Worm (Caenorhabditis elegans) whole organism, L1 larva: ENCODE results near the gene nck-1.
A peak's percentile ranks its signal among the peaks of the same experiment; 100 is the strongest.

Experiments
- C04F5.9 ChIP-seq: sonication (generic microtip); optimal IDR thresholded peaks from 2 replicates; lab custom pipeline; 2016; ENCODE audit warnings: missing genetic modification characterization, missing compliant biosample characterization
- aha-1 ChIP-seq: fragments of 150-350 bp; optimal IDR thresholded peaks from 2 replicates; lab custom pipeline; 2014; ENCODE audit warnings: missing biosample characterization, missing genetic modification characterization
- alr-1 ChIP-seq: fragments of 200-800 bp; sonication (Bioruptor generic); optimal IDR thresholded peaks from 2 replicates; lab custom pipeline; 2018; ENCODE audit warnings: borderline replicate concordance, mild to moderate bottlenecking, missing genetic modification characterization, missing compliant biosample characterization
- ama-1 ChIP-seq: fragments of 150-350 bp; optimal IDR thresholded peaks from 2 replicates; lab custom pipeline; 2014
- blmp-1 ChIP-seq: fragments of 150-350 bp; optimal IDR thresholded peaks from 2 replicates; lab custom pipeline; 2014; ENCODE audit warnings: missing biosample characterization, missing genetic modification characterization
- ceh-63 ChIP-seq: fragments of 200-800 bp; sonication (Bioruptor generic); optimal IDR thresholded peaks from 2 replicates; lab custom pipeline; 2018; ENCODE audit warnings: mild to moderate bottlenecking, missing genetic modification characterization, missing compliant biosample characterization
- ceh-82 ChIP-seq, 3 experiments: fragments of 150-350 bp in 1 of 3; sonication (generic microtip) in 2 of 3; optimal IDR thresholded peaks; 2 replicates each; lab custom pipeline; 2014 to 2017; ENCODE audit warnings: missing biosample characterization in 3 of 3, missing genetic modification characterization in 3 of 3
- dsc-1 ChIP-seq: sonication (generic microtip); optimal IDR thresholded peaks from 2 replicates; lab custom pipeline; 2016; ENCODE audit warnings: mild to moderate bottlenecking, missing genetic modification characterization, missing compliant biosample characterization
- efl-1 ChIP-seq, 4 experiments: fragments of 150-350 bp; optimal IDR thresholded peaks in 3 of 4; peaks in 1 of 4; 1 replicate in 1 of 4; 2 replicates in 3 of 4; lab custom pipeline; 2014; ENCODE audit warnings: missing biosample characterization in 2 of 4, missing genetic modification characterization in 2 of 4, missing genetic modification reagents in 2 of 4
- egl-27 ChIP-seq, 2 experiments: fragments of 150-350 bp in 1 of 2; sonication (generic microtip); optimal IDR thresholded peaks; 3 replicates each; lab custom pipeline; 2017 to 2018; ENCODE audit warnings: missing biosample characterization in 2 of 2, missing genetic modification characterization in 2 of 2, missing genetic modification reagents in 2 of 2
- elt-2 ChIP-seq: sonication (generic microtip); optimal IDR thresholded peaks from 2 replicates; lab custom pipeline; 2016; ENCODE audit warnings: missing genetic modification characterization, mild to moderate bottlenecking, inconsistent platforms, missing compliant biosample characterization, missing genetic modification reagents
- elt-3 ChIP-seq, 6 experiments: fragments of 150-350 bp in 1 of 6; sonication (generic microtip); optimal IDR thresholded peaks; 2 replicates each; lab custom pipeline; 2017 to 2018; ENCODE audit warnings: missing biosample characterization in 6 of 6, missing genetic modification characterization in 6 of 6, inconsistent platforms in 1 of 6
- ets-5 ChIP-seq: fragments of 200-800 bp; sonication (Bioruptor generic); IDR thresholded peaks from 2 replicates; pipeline ENCODE4 v1.3.6; 2022; ENCODE audit warnings: missing genetic modification characterization, missing compliant biosample characterization
- fkh-4 ChIP-seq: sonication (generic microtip); optimal IDR thresholded peaks from 2 replicates; lab custom pipeline; 2016; ENCODE audit warnings: missing compliant biosample characterization, missing genetic modification characterization, borderline replicate concordance
- fkh-8 ChIP-seq: sonication (generic microtip); optimal IDR thresholded peaks from 2 replicates; lab custom pipeline; 2016; ENCODE audit warnings: mild to moderate bottlenecking, missing genetic modification characterization, missing compliant biosample characterization
- fos-1 ChIP-seq: fragments of 150-350 bp; optimal IDR thresholded peaks from 2 replicates; lab custom pipeline; 2014; ENCODE audit warnings: missing biosample characterization, missing genetic modification characterization
- grh-1 ChIP-seq: fragments of 200-800 bp; sonication (Bioruptor generic); IDR thresholded peaks from 2 replicates; pipeline ENCODE4 v1.3.6; 2022; ENCODE audit warnings: missing genetic modification reagents, missing genetic modification characterization, missing compliant biosample characterization
- hlh-4 ChIP-seq: sonication (generic microtip); optimal IDR thresholded peaks from 2 replicates; lab custom pipeline; 2016; ENCODE audit warnings: mild to moderate bottlenecking, missing genetic modification characterization, missing compliant biosample characterization
- irx-1 ChIP-seq: sonication (generic microtip); optimal IDR thresholded peaks from 2 replicates; lab custom pipeline; 2016; ENCODE audit warnings: missing genetic modification characterization, missing compliant biosample characterization
- isw-1 ChIP-seq: fragments of 200-800 bp; sonication (Bioruptor generic); IDR thresholded peaks from 2 replicates; pipeline ENCODE4 v1.3.6; 2022; ENCODE audit warnings: missing genetic modification characterization, missing compliant biosample characterization
- lin-13 ChIP-seq: fragments of 150-350 bp; optimal IDR thresholded peaks from 2 replicates; lab custom pipeline; 2014; ENCODE audit warnings: missing biosample characterization, missing genetic modification reagents, missing genetic modification characterization
- lin-39 ChIP-seq: fragments of 150-350 bp; optimal IDR thresholded peaks from 2 replicates; lab custom pipeline; 2014; ENCODE audit warnings: missing biosample characterization, missing genetic modification reagents, missing genetic modification characterization
- lir-3 ChIP-seq: sonication (generic microtip); optimal IDR thresholded peaks from 2 replicates; lab custom pipeline; 2016; ENCODE audit warnings: mild to moderate bottlenecking, missing genetic modification characterization, moderate library complexity, missing compliant biosample characterization; ENCODE audit not compliant: poor library complexity
- mab-9 ChIP-seq: fragments of 200-800 bp; sonication (Bioruptor generic); IDR thresholded peaks from 2 replicates; pipeline ENCODE4 v1.3.6; 2022; ENCODE audit warnings: missing genetic modification reagents, missing genetic modification characterization, missing compliant biosample characterization
- mdl-1 ChIP-seq, 2 experiments: fragments of 150-350 bp; optimal IDR thresholded peaks; 2 replicates each; lab custom pipeline; 2014 to 2017; ENCODE audit warnings: missing biosample characterization in 2 of 2, missing genetic modification characterization in 2 of 2, inconsistent platforms in 1 of 2
- nhr-11 ChIP-seq: fragments of 150-350 bp; optimal IDR thresholded peaks from 2 replicates; lab custom pipeline; 2014; ENCODE audit warnings: missing biosample characterization, missing genetic modification characterization
- nhr-19 ChIP-seq: fragments of 200-800 bp; sonication (Bioruptor generic); conservative IDR thresholded peaks from 2 replicates; pipeline ENCODE4 v1.3.6; 2022; ENCODE audit warnings: missing genetic modification characterization, missing compliant biosample characterization
- nhr-20 ChIP-seq: sonication (generic microtip); optimal IDR thresholded peaks from 2 replicates; lab custom pipeline; 2016; ENCODE audit warnings: mild to moderate bottlenecking, missing genetic modification characterization, missing compliant biosample characterization
- nhr-28 ChIP-seq: fragments of 150-350 bp; optimal IDR thresholded peaks from 2 replicates; lab custom pipeline; 2014; ENCODE audit warnings: missing biosample characterization, missing genetic modification characterization
- nhr-47 ChIP-seq: sonication (generic microtip); optimal IDR thresholded peaks from 2 replicates; lab custom pipeline; 2016; ENCODE audit warnings: mild to moderate bottlenecking, missing genetic modification characterization, moderate library complexity, missing compliant biosample characterization
- nhr-76 ChIP-seq: sonication (generic microtip); optimal IDR thresholded peaks from 2 replicates; lab custom pipeline; 2017; ENCODE audit warnings: missing biosample characterization, missing genetic modification characterization
- nhr-77 ChIP-seq: fragments of 150-350 bp; optimal IDR thresholded peaks from 2 replicates; lab custom pipeline; 2014; ENCODE audit warnings: missing biosample characterization, missing genetic modification characterization
- nhr-84 ChIP-seq: sonication (generic microtip); optimal IDR thresholded peaks from 2 replicates; lab custom pipeline; 2017; ENCODE audit warnings: missing biosample characterization, missing genetic modification characterization
- nhr-85 ChIP-seq: sonication (generic microtip); peaks from one replicate; lab custom pipeline; 2016; ENCODE audit warnings: missing genetic modification characterization, inconsistent platforms, missing compliant biosample characterization
- pag-3 ChIP-seq: sonication (generic microtip); optimal IDR thresholded peaks from 2 replicates; lab custom pipeline; 2017; ENCODE audit warnings: missing genetic modification characterization, mild to moderate bottlenecking, missing compliant biosample characterization, antibody characterized with exemption, borderline replicate concordance; ENCODE audit not compliant: insufficient read depth
- pax-3 ChIP-seq: fragments of 200-800 bp; sonication (Bioruptor generic); optimal IDR thresholded peaks from 2 replicates; lab custom pipeline; 2018; ENCODE audit warnings: mild to moderate bottlenecking, missing genetic modification characterization, moderate library complexity, missing compliant biosample characterization
- rnt-1 ChIP-seq: sonication (generic microtip); optimal IDR thresholded peaks from 2 replicates; lab custom pipeline; 2016; ENCODE audit warnings: mild to moderate bottlenecking, missing genetic modification characterization, moderate library complexity, missing compliant biosample characterization
- skn-1 ChIP-seq: fragments of 150-350 bp; optimal IDR thresholded peaks from 2 replicates; lab custom pipeline; 2014; ENCODE audit warnings: missing biosample characterization, missing genetic modification characterization
- snpc-4 ChIP-seq: fragments of 150-350 bp; optimal IDR thresholded peaks from 2 replicates; lab custom pipeline; 2014; ENCODE audit warnings: missing biosample characterization, missing genetic modification characterization
- sox-4 ChIP-seq: sonication (generic microtip); optimal IDR thresholded peaks from 2 replicates; lab custom pipeline; 2016; ENCODE audit warnings: missing genetic modification characterization, missing compliant biosample characterization
- sup-37 ChIP-seq: fragments of 200-800 bp; sonication (Bioruptor generic); optimal IDR thresholded peaks from 2 replicates; lab custom pipeline; 2018; ENCODE audit warnings: mild to moderate bottlenecking, missing genetic modification characterization, missing compliant biosample characterization
- swsn-7 ChIP-seq: sonication (generic microtip); optimal IDR thresholded peaks from 2 replicates; lab custom pipeline; 2016; ENCODE audit warnings: missing genetic modification characterization, missing compliant biosample characterization
- unc-30 ChIP-seq: sonication (generic microtip); optimal IDR thresholded peaks from 2 replicates; lab custom pipeline; 2017; ENCODE audit warnings: missing biosample characterization, missing genetic modification characterization
- unc-62 ChIP-seq: fragments of 150-350 bp; optimal IDR thresholded peaks from 2 replicates; lab custom pipeline; 2014; ENCODE audit warnings: missing biosample characterization, missing genetic modification reagents, missing genetic modification characterization
- unc-86 ChIP-seq: sonication (generic microtip); optimal IDR thresholded peaks from 2 replicates; lab custom pipeline; 2016; ENCODE audit warnings: missing genetic modification characterization, missing compliant biosample characterization
- vab-15 ChIP-seq: sonication (generic microtip); optimal IDR thresholded peaks from 2 replicates; lab custom pipeline; 2017; ENCODE audit warnings: missing genotype, mild to moderate bottlenecking, missing genetic modification characterization, missing compliant biosample characterization
- zag-1 ChIP-seq: fragments of 150-350 bp; optimal IDR thresholded peaks from 2 replicates; lab custom pipeline; 2014; ENCODE audit warnings: missing biosample characterization, missing genetic modification characterization
- zip-4 ChIP-seq: fragments of 200-800 bp; sonication (Bioruptor generic); optimal IDR thresholded peaks from 2 replicates; lab custom pipeline; 2018; ENCODE audit warnings: mild to moderate bottlenecking, missing genetic modification characterization, moderate library complexity, missing compliant biosample characterization
- ztf-11 ChIP-seq, 2 experiments: sonication (generic microtip); optimal IDR thresholded peaks; 2 replicates each; lab custom pipeline; 2016 to 2017; ENCODE audit warnings: missing genetic modification characterization in 2 of 2, missing biosample characterization in 1 of 2, missing compliant biosample characterization in 1 of 2
- ztf-4 ChIP-seq: fragments of 150-350 bp; optimal IDR thresholded peaks from 2 replicates; lab custom pipeline; 2014; ENCODE audit warnings: missing biosample characterization, missing genetic modification characterization

The nck-1 gene

ce11 chrX:4142648-4143259 lies 10.5 kb downstream of the nck-1 start (continued):
- TF ChIP-seq fkh-8 (tag; lab: Kevin White, UChicago) (peak; percentile 60), unc-30 (no peak), blmp-1 (no peak)

ce11 chrX:4142202-4142601 lies 11.0 kb downstream of the nck-1 start:
- peak; percentile 82 for TF ChIP-seq irx-1 (tag; lab: Kevin White, UChicago)
- peak; percentile 6 for TF ChIP-seq nhr-84 (tag; lab: Kevin White, UChicago)
- TF ChIP-seq fos-1 (tag; lab: Kevin White, UChicago): no peak
- no peak for TF ChIP-seq nhr-76
- TF ChIP-seq dsc-1 (tag; lab: Kevin White, UChicago): peak; percentile 9
- peak; percentile 39 for TF ChIP-seq lin-39 (tag; lab: Kevin White, UChicago)
- TF ChIP-seq egl-27 (tag; optimal IDR thresholded peaks at IDR 0.05; lab: Kevin White, UChicago): no peak
- TF ChIP-seq zag-1: peak; percentile 32
- TF ChIP-seq ets-5 (GFP tag; lab: Robert Waterston, UW): no peak
- TF ChIP-seq sox-4 (tag; lab: Kevin White, UChicago): peak; percentile 73
- peak; percentile 47 for TF ChIP-seq isw-1 (GFP tag; lab: Robert Waterston, UW)
- no peak for TF ChIP-seq alr-1 (tag; lab: Kevin White, UChicago)
- peak; percentile 90 for TF ChIP-seq nhr-47
- peak; percentile 100 for TF ChIP-seq aha-1 (tag; lab: Kevin White, UChicago)
- peak; percentile 29 for TF ChIP-seq nhr-11 (tag; lab: Kevin White, UChicago)
- TF ChIP-seq elt-2 (tag; lab: Kevin White, UChicago): peak; percentile 90
- TF ChIP-seq nhr-28 (tag; lab: Kevin White, UChicago): peak; percentile 66
- TF ChIP-seq ztf-4 (tag; lab: Kevin White, UChicago): peak; percentile 91
- peak; percentile 48 for TF ChIP-seq C04F5.9 (tag; lab: Kevin White, UChicago)
- peak in 2 of 3 experiments; percentile 30 to 41 for TF ChIP-seq ceh-82 (tag; optimal IDR thresholded peaks at IDR 0.05; lab: Kevin White, UChicago)
- no peak for TF ChIP-seq vab-15
- TF ChIP-seq elt-3 (tag; optimal IDR thresholded peaks at IDR 0.05; lab: Kevin White, UChicago): peak in 2 of 6 experiments; percentile 72 to 75
- peak; percentile 40 for TF ChIP-seq hlh-4
- TF ChIP-seq grh-1 (GFP tag; lab: Robert Waterston, UW): peak; percentile 76
- peak; percentile 60 for TF ChIP-seq snpc-4 (tag; lab: Kevin White, UChicago)
- peak; percentile 60 for TF ChIP-seq unc-86 (tag; lab: Kevin White, UChicago)
- TF ChIP-seq rnt-1 (tag; lab: Kevin White, UChicago): peak; percentile 92
- TF ChIP-seq skn-1 (tag; lab: Kevin White, UChicago): peak; percentile 75
- peak; percentile 59 for TF ChIP-seq pag-3 (tag; lab: Kevin White, UChicago)
- peak; percentile 47 for TF ChIP-seq nhr-77 (tag; lab: Kevin White, UChicago)
- peak; percentile 83 for TF ChIP-seq swsn-7 (tag; lab: Kevin White, UChicago)
- TF ChIP-seq pax-3 (tag; lab: Kevin White, UChicago): peak; percentile 76
- TF ChIP-seq nhr-20 (tag; lab: Kevin White, UChicago): peak; percentile 99
- TF ChIP-seq sup-37: peak; percentile 77
- peak; percentile 80 for TF ChIP-seq zip-4 (GFP tag; lab: Kevin White, UChicago)
- TF ChIP-seq lir-3 (tag; lab: Kevin White, UChicago): peak; percentile 87
- TF ChIP-seq efl-1 (optimal IDR thresholded peaks at IDR 0.05; lab: Kevin White, UChicago): peak; percentile 39 to 47
- peak; percentile 19 to 95 for TF ChIP-seq efl-1 (GFP tag; optimal IDR thresholded peaks at IDR 0.05 in 1 of 2; lab: Kevin White, UChicago)
- no peak for TF ChIP-seq ama-1 (lab: Kevin White, UChicago)
- TF ChIP-seq ztf-11 (tag; optimal IDR thresholded peaks at IDR 0.05; lab: Kevin White, UChicago): no peak
- no peak for TF ChIP-seq unc-62 (GFP tag; lab: Kevin White, UChicago)
- TF ChIP-seq nhr-85: peak; percentile 99
- TF ChIP-seq mab-9: peak; percentile 67; the same call in 1 of the 2 replicates
- TF ChIP-seq nhr-19 (GFP tag; lab: Robert Waterston, UW): peak; percentile 96
- no peak for TF ChIP-seq fkh-4
- TF ChIP-seq lin-13: peak; percentile 31
- TF ChIP-seq ceh-63 (GFP tag; lab: Kevin White, UChicago): no peak
- peak; percentile 74 to 99 for TF ChIP-seq mdl-1 (tag; optimal IDR thresholded peaks at IDR 0.05; lab: Kevin White, UChicago)
